Worm (Caenorhabditis elegans): ENCODE measurements around the gene glb-33.

DNA sequence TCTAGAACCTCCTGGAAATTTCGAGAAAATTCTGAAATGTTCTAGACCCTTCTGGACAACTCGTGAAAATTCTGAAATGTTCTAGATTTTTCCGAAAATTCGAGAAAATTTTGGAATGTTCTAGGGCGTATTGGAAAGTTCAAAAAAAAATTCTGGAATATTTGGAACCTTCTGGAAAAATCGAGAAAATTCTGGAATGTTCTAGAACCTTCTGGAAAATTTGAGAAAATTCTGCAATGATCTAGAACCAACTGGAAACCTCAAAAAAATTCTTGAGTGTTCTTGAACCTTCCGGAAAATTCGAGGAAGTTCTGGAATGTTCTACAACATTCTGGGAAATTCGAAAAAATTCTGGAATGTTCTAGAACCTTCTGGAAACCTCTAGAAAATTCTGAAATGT, 395 bp downstream of the glb-33 start:
- TF ChIP-seq ceh-13 (GFP tag; optimal IDR thresholded peaks at IDR 0.05) = no peak
- no peak for TF ChIP-seq ama-1 (optimal IDR thresholded peaks at IDR 0.05)
- no peak for TF ChIP-seq aly-1 (tag; optimal IDR thresholded peaks at IDR 0.05)
- TF ChIP-seq scrt-1 (GFP tag; IDR thresholded peaks at IDR 0.05) = no peak
- no peak for TF ChIP-seq tra-4 (tag; optimal IDR thresholded peaks at IDR 0.05)
- no peak for TF ChIP-seq B0310.2 (tag; optimal IDR thresholded peaks at IDR 0.05)
- no peak for TF ChIP-seq pes-1 (GFP tag; IDR thresholded peaks at IDR 0.05)
- TF ChIP-seq ceh-36 (tag; optimal IDR thresholded peaks at IDR 0.05) = no peak
- no peak for TF ChIP-seq hmbx-1 (tag; optimal IDR thresholded peaks at IDR 0.05)
- TF ChIP-seq ets-7 (tag; optimal IDR thresholded peaks at IDR 0.05) = no peak
- TF ChIP-seq flt-1 (GFP tag; IDR thresholded peaks at IDR 0.05) = no peak
- no peak for TF ChIP-seq F13C5.2 (tag; optimal IDR thresholded peaks at IDR 0.05)

Data from whole organism, early embryonic.